Worm (Caenorhabditis elegans) whole organism, late embryonic: ENCODE data around the gene vps-2.

Source experiments
- F13H6.1 ChIP-seq: sonication (generic microtip); optimal IDR thresholded peaks from 2 replicates; lab custom pipeline; 2016; ENCODE audit warnings: missing genetic modification characterization, missing compliant biosample characterization
- ama-1 ChIP-seq: fragments of 150-350 bp; optimal IDR thresholded peaks from 2 replicates; lab custom pipeline; 2014
- ceh-2 ChIP-seq: sonication (generic microtip); optimal IDR thresholded peaks from 2 replicates; lab custom pipeline; 2016; ENCODE audit warnings: missing genotype, missing genetic modification characterization, missing compliant biosample characterization
- ceh-6 ChIP-seq: fragments of 200-800 bp; sonication (Bioruptor generic); optimal IDR thresholded peaks from 2 replicates; lab custom pipeline; 2018; ENCODE audit warnings: mild to moderate bottlenecking, missing genetic modification characterization, missing compliant biosample characterization
- elt-2 ChIP-seq: sonication (generic microtip); optimal IDR thresholded peaks from 2 replicates; lab custom pipeline; 2016; ENCODE audit warnings: missing genetic modification reagents, missing genetic modification characterization, missing compliant biosample characterization
- fkh-6 ChIP-seq: sonication (generic microtip); optimal IDR thresholded peaks from 2 replicates; lab custom pipeline; 2016; ENCODE audit warnings: missing genetic modification characterization, missing compliant biosample characterization
- hlh-8 ChIP-seq: sonication (generic microtip); optimal IDR thresholded peaks from 2 replicates; lab custom pipeline; 2016; ENCODE audit warnings: missing genotype, missing genetic modification characterization, missing compliant biosample characterization
- lim-6 ChIP-seq: sonication (generic microtip); optimal IDR thresholded peaks from 2 replicates; lab custom pipeline; 2016; ENCODE audit warnings: missing genetic modification characterization, missing compliant biosample characterization
- nfya-1 ChIP-seq: sonication (generic microtip); optimal IDR thresholded peaks from 2 replicates; lab custom pipeline; 2017; ENCODE audit warnings: missing genetic modification characterization, mild to moderate bottlenecking, missing compliant biosample characterization, antibody characterized with exemption, moderate library complexity
- npax-4 ChIP-seq: sonication (generic microtip); optimal IDR thresholded peaks from 2 replicates; lab custom pipeline; 2016; ENCODE audit warnings: missing genetic modification characterization, missing compliant biosample characterization
- pag-3 ChIP-seq: sonication (generic microtip); optimal IDR thresholded peaks from 2 replicates; lab custom pipeline; 2016; ENCODE audit warnings: missing compliant biosample characterization, missing genetic modification characterization, borderline replicate concordance
- pat-9 ChIP-seq: fragments of 200-800 bp; sonication (Bioruptor generic); optimal IDR thresholded peaks from 2 replicates; lab custom pipeline; 2018; ENCODE audit warnings: mild to moderate bottlenecking, missing genetic modification characterization, moderate library complexity, missing compliant biosample characterization
- pha-4 ChIP-seq: fragments of 150-350 bp; optimal IDR thresholded peaks from 2 replicates; lab custom pipeline; 2018; ENCODE audit warnings: missing biosample characterization, missing genetic modification reagents, missing genetic modification characterization
- ttx-3 ChIP-seq: sonication (generic microtip); optimal IDR thresholded peaks from 2 replicates; lab custom pipeline; 2016; ENCODE audit warnings: missing genetic modification reagents, missing genetic modification characterization, missing compliant biosample characterization

ce11 chrII:12736579-12736978 lies 31.4 kb downstream of the vps-2 start, which contains the start of gene snrp-200:
- no peak for TF ChIP-seq elt-2 (tag; lab: Kevin White, UChicago)
- no peak for TF ChIP-seq nfya-1 (tag; lab: Kevin White, UChicago)
- no peak for TF ChIP-seq fkh-6 (tag; lab: Kevin White, UChicago)
- TF ChIP-seq ttx-3, result no peak
- no peak for TF ChIP-seq pha-4 (tag; lab: Kevin White, UChicago)
- no peak for TF ChIP-seq npax-4 (tag; lab: Kevin White, UChicago)
- TF ChIP-seq hlh-8 (tag; lab: Kevin White, UChicago), result no peak
- no peak for TF ChIP-seq ceh-6 (GFP tag; lab: Kevin White, UChicago)
- TF ChIP-seq F13H6.1 (tag; lab: Kevin White, UChicago), result no peak
- TF ChIP-seq lim-6 (tag; lab: Kevin White, UChicago), result no peak
- no peak for TF ChIP-seq ama-1
- TF ChIP-seq ceh-2 (tag; lab: Kevin White, UChicago), result no peak
- no peak for TF ChIP-seq pat-9
- TF ChIP-seq pag-3, result no peak
